Fruit fly (Drosophila melanogaster) whole organism: Measurements from ENCODE around the gene CG8671.

ENCODE experiments used
- CG8478 ChIP-seq: fragments of >200 bp; optimal IDR thresholded peaks from 2 replicates; lab custom pipeline; 2018; ENCODE audit warnings: inconsistent platforms
- Dll ChIP-seq: fragments of >200 bp; optimal IDR thresholded peaks from 2 replicates; lab custom pipeline; 2017

DNA sequence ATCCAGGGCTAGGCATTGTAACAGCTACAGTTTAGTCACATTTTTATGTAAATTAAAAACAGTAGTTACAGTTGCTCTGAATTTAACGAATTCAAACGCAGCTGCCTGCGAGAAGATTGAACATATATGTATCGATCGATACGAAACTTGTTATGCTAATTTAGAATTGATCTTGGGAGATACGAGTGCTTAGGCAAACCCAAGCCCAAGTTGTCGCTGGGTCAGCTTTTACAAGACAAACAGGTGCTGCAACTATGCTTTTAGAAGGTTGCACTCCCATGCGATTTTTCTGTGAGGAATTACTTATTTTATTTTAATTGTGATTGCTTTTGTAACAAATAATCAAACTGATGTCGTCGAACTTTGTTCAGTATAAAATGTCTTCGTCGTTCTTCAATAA, 54.0 kb downstream of the CG8671 start:
- TF ChIP-seq CG8478 (lab: Kevin White, UChicago), result no peak
- no peak for TF ChIP-seq Dll (lab: Kevin White, UChicago)
